Fruit fly (Drosophila melanogaster): ENCODE data around the gene Hs2st.
A peak's percentile ranks its signal among the peaks of the same experiment; 100 is the strongest.

The Hs2st gene

DNA sequence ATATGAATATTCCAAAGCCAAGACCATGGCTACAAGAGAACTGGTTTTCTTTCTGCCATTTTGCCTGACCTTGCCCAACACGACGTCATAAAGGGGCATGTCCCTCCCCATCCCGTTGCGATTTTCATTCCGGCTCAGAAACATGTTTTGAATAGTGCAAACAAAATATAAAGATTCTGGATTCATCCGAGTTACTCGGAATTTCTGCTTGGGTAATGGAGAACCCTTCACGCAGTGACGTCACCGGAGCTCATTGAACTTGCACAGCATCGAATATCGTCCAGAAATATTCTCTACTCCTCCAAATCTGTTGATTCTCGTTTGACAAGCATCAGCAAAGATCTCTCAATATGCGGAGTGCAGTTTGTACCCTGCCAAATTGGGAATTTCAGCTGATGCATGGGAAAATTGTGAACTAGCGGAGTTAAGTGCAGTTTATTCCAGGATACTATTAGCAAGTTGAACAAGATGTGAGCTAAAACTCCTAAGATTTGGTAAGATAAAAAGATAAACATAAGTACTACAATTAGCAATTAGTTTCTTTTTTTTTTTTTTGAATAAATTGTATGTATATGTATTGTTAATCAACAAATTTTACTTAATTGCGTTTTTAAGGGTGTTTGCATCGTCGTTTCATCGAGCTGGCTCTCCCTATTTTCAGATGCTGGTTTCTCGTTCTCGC is 9.7 kb upstream of the Hs2st start, which contains the start of gene CG10026:
CG10026 (plus strand) TSS at position 187 of the 682 bp plus-strand sequence.
- TF ChIP-seq toe (GFP tag; optimal IDR thresholded peaks at IDR 0.05) (no peak), pad (GFP tag; optimal IDR thresholded peaks at IDR 0.05) (no peak), tj (GFP tag; optimal IDR thresholded peaks at IDR 0.05) (peak; percentile 72), CG33017 (tag; optimal IDR thresholded peaks at IDR 0.05) (no peak), Clk (GFP tag; optimal IDR thresholded peaks at IDR 0.05) (no peak), kay (GFP tag; ENCODE audit: borderline replicate concordance) (peak; percentile 52), CG12768 (GFP tag; optimal IDR thresholded peaks at IDR 0.05) (peak; percentile 7), CG7101 (tag; optimal IDR thresholded peaks at IDR 0.05) (no peak), CG14711 (tag; optimal IDR thresholded peaks at IDR 0.05) (no peak), CG11617 (GFP tag; optimal IDR thresholded peaks at IDR 0.05) (no peak), Hr96 (GFP tag; optimal IDR thresholded peaks at IDR 0.05) (no peak), bab1 (GFP tag; optimal IDR thresholded peaks at IDR 0.05) (no peak)

DNA sequence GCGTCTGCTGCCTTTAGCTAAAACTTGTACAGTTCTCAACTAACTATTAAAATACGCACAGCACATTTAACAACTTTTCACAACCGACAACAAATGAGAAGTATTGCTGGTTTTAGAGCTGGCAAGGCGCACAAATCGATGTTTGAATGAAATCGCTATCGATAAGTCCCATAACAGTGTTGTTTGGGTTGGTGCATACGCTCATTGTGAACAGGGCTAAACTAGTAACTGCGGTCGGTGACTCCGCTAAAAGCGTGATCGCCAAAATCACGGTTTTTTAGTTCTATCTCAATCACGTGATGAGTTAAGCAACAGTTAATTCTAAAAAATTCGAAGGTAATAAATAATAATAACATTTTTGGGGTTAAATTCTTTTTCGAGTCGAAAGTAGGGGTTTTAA is 8.8 kb upstream of the Hs2st start, which contains the start of gene Top2:
Top2 (minus strand) TSS at position 110 of the 400 bp plus-strand sequence.
- TF ChIP-seq CG11617 (GFP tag; optimal IDR thresholded peaks at IDR 0.05): no peak
- peak; percentile 11 for TF ChIP-seq CG14711 (tag; optimal IDR thresholded peaks at IDR 0.05)
- TF ChIP-seq bab1 (GFP tag; optimal IDR thresholded peaks at IDR 0.05): peak; percentile 57
- TF ChIP-seq pad (GFP tag; optimal IDR thresholded peaks at IDR 0.05): peak; percentile 21
- TF ChIP-seq CG7101 (tag; optimal IDR thresholded peaks at IDR 0.05): peak; percentile 33
- no peak for TF ChIP-seq Crg-1 (GFP tag; optimal IDR thresholded peaks at IDR 0.05)
- TF ChIP-seq Hr96 (GFP tag; optimal IDR thresholded peaks at IDR 0.05): no peak
- TF ChIP-seq CG1620 (GFP tag; optimal IDR thresholded peaks at IDR 0.05): peak; percentile 30
- TF ChIP-seq kay (GFP tag; ENCODE audit: borderline replicate concordance): no peak
- peak; percentile 8 for TF ChIP-seq toe (GFP tag; optimal IDR thresholded peaks at IDR 0.05)
- peak; percentile 59 for TF ChIP-seq Mnt (GFP tag; optimal IDR thresholded peaks at IDR 0.05)
- TF ChIP-seq CG5204 (GFP tag; optimal IDR thresholded peaks at IDR 0.05): peak; percentile 26
- TF ChIP-seq tj (GFP tag; optimal IDR thresholded peaks at IDR 0.05): no peak
- TF ChIP-seq Clk (GFP tag; optimal IDR thresholded peaks at IDR 0.05): no peak

DNA sequence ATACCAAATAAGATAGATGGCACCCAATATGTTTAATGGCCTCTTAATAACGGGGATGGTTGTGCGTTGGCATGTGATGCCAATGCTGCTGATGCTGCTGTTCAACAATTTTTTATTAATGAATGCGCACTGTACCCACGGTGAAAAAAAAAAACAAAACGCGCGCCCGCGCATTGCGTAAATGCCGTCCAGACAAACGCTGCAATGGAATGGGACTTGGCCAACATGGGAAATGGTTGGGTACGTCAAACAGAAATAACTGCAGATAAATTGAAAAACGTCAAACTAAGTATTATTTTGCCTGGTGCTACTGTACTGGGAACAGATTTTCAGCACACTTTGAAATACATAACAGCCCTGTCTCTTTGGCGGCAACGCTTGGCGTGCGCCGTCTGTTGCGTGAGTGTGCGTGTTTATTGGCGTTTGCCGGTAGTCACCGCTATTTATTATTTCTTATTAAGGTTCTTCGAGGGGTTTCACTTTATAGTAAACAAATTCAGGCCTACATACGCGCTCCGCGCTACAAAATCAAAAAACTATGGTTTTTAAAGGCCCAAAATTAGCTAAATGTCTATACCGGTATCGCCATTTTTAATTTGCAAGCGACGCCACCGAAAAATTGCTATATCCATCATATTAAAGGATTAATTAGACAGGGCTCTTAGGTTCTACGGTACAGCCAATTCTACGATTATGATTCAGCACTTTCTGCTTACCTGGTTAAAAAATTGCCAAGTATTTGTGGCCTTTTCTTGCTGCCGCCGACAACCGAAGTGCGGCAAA is 8.2 kb upstream of the Hs2st start:
- TF ChIP-seq cic (GFP tag; optimal IDR thresholded peaks at IDR 0.05) (peak; percentile 16), cnc (optimal IDR thresholded peaks at IDR 0.05) (no peak), tj (GFP tag; optimal IDR thresholded peaks at IDR 0.05) (peak; percentile 52), CG14711 (tag; optimal IDR thresholded peaks at IDR 0.05) (peak; percentile 20), ovo (GFP tag; optimal IDR thresholded peaks at IDR 0.05) (no peak), Mnt (GFP tag; optimal IDR thresholded peaks at IDR 0.05) (peak; percentile 67)

DNA sequence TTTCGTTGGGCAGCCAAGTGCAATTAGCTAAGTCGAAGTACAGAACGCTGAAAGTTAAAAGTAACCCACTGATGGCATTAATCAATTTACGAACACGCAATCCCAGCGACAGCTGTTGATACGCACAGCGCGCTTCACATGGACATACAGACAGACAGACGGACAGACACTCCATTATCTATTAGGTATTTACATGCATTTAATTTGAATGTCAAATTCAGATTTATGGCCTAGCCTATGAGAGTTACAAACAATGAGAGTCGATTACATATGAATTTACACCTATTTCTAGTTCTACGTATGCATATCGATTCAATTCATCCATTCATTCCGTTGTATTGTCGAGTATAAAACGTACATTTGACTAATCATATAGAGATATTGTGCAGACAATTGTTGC is 1.9 kb downstream of the Hs2st start, which contains the start of gene CG10237:
CG10237 (minus strand) TSS at position 101 of the 400 bp plus-strand sequence.
- TF ChIP-seq CG12768 (GFP tag; optimal IDR thresholded peaks at IDR 0.05) (peak; percentile 60), Clk (GFP tag; optimal IDR thresholded peaks at IDR 0.05) (no peak)

DNA sequence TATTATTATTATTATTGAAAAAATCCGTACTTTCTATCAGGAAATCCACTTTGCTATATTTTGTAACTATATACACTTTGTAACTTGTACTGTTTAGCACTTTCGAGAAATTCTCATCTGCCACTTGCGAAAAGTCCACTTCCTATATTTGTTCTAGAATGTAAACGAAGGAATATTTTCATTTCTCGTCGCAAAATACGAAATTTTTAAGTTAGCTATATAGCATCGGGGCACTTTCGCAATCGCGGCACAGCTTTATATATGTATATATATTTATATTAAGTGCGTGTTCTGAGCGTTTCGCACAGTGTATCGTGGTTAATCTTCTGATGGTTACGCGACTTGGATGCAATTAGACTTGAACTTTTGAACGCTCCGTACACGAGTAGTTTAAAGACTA is 2.8 kb downstream of the Hs2st start, which contains the start of gene RanGAP:
RanGAP (plus strand) TSS at position 169 of the 400 bp plus-strand sequence.
- TF ChIP-seq Crg-1 (GFP tag; optimal IDR thresholded peaks at IDR 0.05) (no peak), CG7101 (tag; optimal IDR thresholded peaks at IDR 0.05) (no peak), pad (GFP tag; optimal IDR thresholded peaks at IDR 0.05) (no peak), kay (GFP tag; ENCODE audit: borderline replicate concordance) (peak; percentile 49), ovo (GFP tag; optimal IDR thresholded peaks at IDR 0.05) (no peak), CG7045 (GFP tag; optimal IDR thresholded peaks at IDR 0.05) (peak; percentile 10)

DNA sequence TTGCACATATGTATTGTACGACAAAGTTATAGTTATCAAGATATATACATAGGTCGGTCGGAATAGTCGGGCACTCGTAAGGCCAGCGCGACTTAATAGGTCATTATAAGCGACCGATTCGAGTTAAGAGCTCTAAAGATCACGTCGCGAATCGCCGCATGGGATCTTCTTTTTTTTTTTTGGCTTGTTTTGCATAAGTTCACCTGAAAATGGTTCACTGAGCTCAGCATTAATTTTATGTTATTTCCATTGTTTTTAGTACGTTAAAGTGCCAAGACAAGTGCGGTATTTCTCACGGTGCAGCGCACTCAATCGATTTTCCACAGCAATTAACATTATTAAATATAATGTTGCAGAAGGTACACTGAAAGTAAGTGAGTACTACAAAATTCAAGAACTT is 3.2 kb downstream of the Hs2st start:
- TF ChIP-seq CG5204 (GFP tag; optimal IDR thresholded peaks at IDR 0.05) (peak; percentile 33), tj (GFP tag; optimal IDR thresholded peaks at IDR 0.05) (peak; percentile 77), kay (GFP tag; ENCODE audit: borderline replicate concordance) (no peak)

DNA sequence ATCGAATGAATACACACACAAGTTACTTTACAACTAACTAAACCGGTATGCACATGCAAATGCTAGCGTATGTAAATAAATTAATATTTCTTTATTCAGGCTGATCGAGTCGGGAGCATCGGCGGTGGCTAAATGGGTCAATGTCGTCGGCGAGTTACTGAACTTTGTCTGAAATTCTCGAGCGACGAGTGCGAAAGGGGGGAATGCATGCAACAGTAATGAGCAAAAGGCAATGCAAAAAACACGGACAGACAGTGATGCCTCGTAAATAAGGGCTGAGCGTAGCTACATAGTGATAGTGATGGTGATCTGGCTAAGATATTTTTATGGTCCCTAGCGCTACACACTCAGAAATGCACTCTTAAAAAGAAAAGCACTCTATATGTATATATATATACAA is 3.8 kb downstream of the Hs2st start:
- TF ChIP-seq CG1620 (GFP tag; optimal IDR thresholded peaks at IDR 0.05) (peak; percentile 20), pad (GFP tag; optimal IDR thresholded peaks at IDR 0.05) (peak; percentile 90), CG7101 (tag; optimal IDR thresholded peaks at IDR 0.05) (peak; percentile 9), cic (GFP tag; optimal IDR thresholded peaks at IDR 0.05) (peak; percentile 37), tj (GFP tag; optimal IDR thresholded peaks at IDR 0.05) (peak; percentile 61), CG14711 (tag; optimal IDR thresholded peaks at IDR 0.05) (peak; percentile 4), toe (GFP tag; optimal IDR thresholded peaks at IDR 0.05) (no peak), bab1 (GFP tag; optimal IDR thresholded peaks at IDR 0.05) (no peak)

Data from whole organism, adult.